Fruit fly (Drosophila melanogaster): Measurements from ENCODE around the gene SCAR.

The SCAR gene

dm6 chr2L:10976864-10977586 is 453 bp downstream of the SCAR start:
- no peak for TF ChIP-seq insv (optimal IDR thresholded peaks at IDR 0.05)
- TF ChIP-seq Sin3A (optimal IDR thresholded peaks at IDR 0.05) = no peak
- TF ChIP-seq psq (optimal IDR thresholded peaks at IDR 0.05) = no peak
- no peak for TF ChIP-seq Myc (optimal IDR thresholded peaks at IDR 0.05)
- no peak for TF ChIP-seq h (optimal IDR thresholded peaks at IDR 0.05)
- TF ChIP-seq ttk (optimal IDR thresholded peaks at IDR 0.05) = no peak

- no peak for TF ChIP-seq insv (optimal IDR thresholded peaks at IDR 0.05)
Observed at dm6 chr2L:10986138-10986537, 9.6 kb downstream of the SCAR start.

dm6 chr2L:10987370-10987853 is 10.8 kb downstream of the SCAR start, which contains the start of the genes piwi and CG12253:
Gene piwi (minus strand): TSS chr2L:10987420.
Gene CG12253 (plus strand): TSS chr2L:10987806.
- TF ChIP-seq Sin3A (optimal IDR thresholded peaks at IDR 0.05) (no peak), insv (optimal IDR thresholded peaks at IDR 0.05) (no peak)

dm6 chr2L:10988026-10988425 is 11.5 kb downstream of the SCAR start:
- TF ChIP-seq psq (optimal IDR thresholded peaks at IDR 0.05) (no peak), Sin3A (optimal IDR thresholded peaks at IDR 0.05) (no peak), Myc (optimal IDR thresholded peaks at IDR 0.05) (no peak), h (optimal IDR thresholded peaks at IDR 0.05) (no peak), insv (optimal IDR thresholded peaks at IDR 0.05) (no peak), ttk (optimal IDR thresholded peaks at IDR 0.05) (no peak)

- TF ChIP-seq Myc (optimal IDR thresholded peaks at IDR 0.05) = no peak
- no peak for TF ChIP-seq psq (optimal IDR thresholded peaks at IDR 0.05)
- no peak for TF ChIP-seq ttk (optimal IDR thresholded peaks at IDR 0.05)
- no peak for TF ChIP-seq insv (optimal IDR thresholded peaks at IDR 0.05)
- no peak for TF ChIP-seq h (optimal IDR thresholded peaks at IDR 0.05)
- no peak for TF ChIP-seq Sin3A (optimal IDR thresholded peaks at IDR 0.05)
Observed at dm6 chr2L:10989162-10989561, 12.6 kb downstream of the SCAR start, which contains the start of gene TTLL4A. Gene TTLL4A (plus strand): TSS chr2L:10989401.

- TF ChIP-seq insv (optimal IDR thresholded peaks at IDR 0.05) = no peak
- TF ChIP-seq psq (optimal IDR thresholded peaks at IDR 0.05) = no peak
- no peak for TF ChIP-seq ttk (optimal IDR thresholded peaks at IDR 0.05)
- no peak for TF ChIP-seq Myc (optimal IDR thresholded peaks at IDR 0.05)
- TF ChIP-seq Sin3A (optimal IDR thresholded peaks at IDR 0.05) = no peak
- no peak for TF ChIP-seq h (optimal IDR thresholded peaks at IDR 0.05)
Observed at dm6 chr2L:11001376-11002122, 25.0 kb downstream of the SCAR start, which contains the start of the genes aub and lectin-33A. Gene aub (minus strand): TSS chr2L:11001476. Gene lectin-33A (plus strand): TSS chr2L:11002072.

- no peak for TF ChIP-seq h (optimal IDR thresholded peaks at IDR 0.05)
- no peak for TF ChIP-seq insv (optimal IDR thresholded peaks at IDR 0.05)
- TF ChIP-seq psq (optimal IDR thresholded peaks at IDR 0.05) = no peak
- no peak for TF ChIP-seq ttk (optimal IDR thresholded peaks at IDR 0.05)
- TF ChIP-seq Myc (optimal IDR thresholded peaks at IDR 0.05) = no peak
- TF ChIP-seq Sin3A (optimal IDR thresholded peaks at IDR 0.05) = no peak
Observed at dm6 chr2L:11003925-11004673, 27.5 kb downstream of the SCAR start, which contains the start of gene RpL9. Gene RpL9 (minus strand): TSS chr2L:11004189.

dm6 chr2L:11004674-11005045 is 28.1 kb downstream of the SCAR start, which contains the start of gene Nup154:
Gene Nup154 (plus strand): TSS chr2L:11004820.
- no peak for TF ChIP-seq insv (optimal IDR thresholded peaks at IDR 0.05)
- no peak for TF ChIP-seq Myc (optimal IDR thresholded peaks at IDR 0.05)
- TF ChIP-seq Sin3A (optimal IDR thresholded peaks at IDR 0.05) = no peak
- TF ChIP-seq psq (optimal IDR thresholded peaks at IDR 0.05) = no peak
- no peak for TF ChIP-seq h (optimal IDR thresholded peaks at IDR 0.05)

- no peak for TF ChIP-seq Sin3A (optimal IDR thresholded peaks at IDR 0.05)
- TF ChIP-seq psq (optimal IDR thresholded peaks at IDR 0.05) = no peak
- TF ChIP-seq Myc (optimal IDR thresholded peaks at IDR 0.05) = no peak
- TF ChIP-seq ttk (optimal IDR thresholded peaks at IDR 0.05) = no peak
- no peak for TF ChIP-seq h (optimal IDR thresholded peaks at IDR 0.05)
- TF ChIP-seq insv (optimal IDR thresholded peaks at IDR 0.05) = no peak
Observed at dm6 chr2L:11010999-11011398, 34.4 kb downstream of the SCAR start, which contains the start of the genes Art8 and dUTPase. Gene Art8 (minus strand): TSS chr2L:11011086. Gene dUTPase (plus strand): TSS chr2L:11011312.

- no peak for TF ChIP-seq ttk (optimal IDR thresholded peaks at IDR 0.05)
- TF ChIP-seq insv (optimal IDR thresholded peaks at IDR 0.05) = no peak
- TF ChIP-seq h (optimal IDR thresholded peaks at IDR 0.05) = no peak
- no peak for TF ChIP-seq psq (optimal IDR thresholded peaks at IDR 0.05)
- no peak for TF ChIP-seq Sin3A (optimal IDR thresholded peaks at IDR 0.05)
- no peak for TF ChIP-seq Myc (optimal IDR thresholded peaks at IDR 0.05)
Observed at dm6 chr2L:11014018-11014611, 37.5 kb downstream of the SCAR start.

- TF ChIP-seq psq (optimal IDR thresholded peaks at IDR 0.05) (no peak), insv (optimal IDR thresholded peaks at IDR 0.05) (no peak), ttk (optimal IDR thresholded peaks at IDR 0.05) (no peak), h (optimal IDR thresholded peaks at IDR 0.05) (no peak), Myc (optimal IDR thresholded peaks at IDR 0.05) (no peak), Sin3A (optimal IDR thresholded peaks at IDR 0.05) (no peak)
Observed at dm6 chr2L:11014671-11015070, 38.1 kb downstream of the SCAR start.

Data from Kc167 (cell line).